Worm (Caenorhabditis elegans) whole organism, late embryonic: Measurements from ENCODE around the gene cest-3.

Experiments
- C38D4.7 ChIP-seq: fragments of 200-800 bp; sonication (Bioruptor generic); optimal IDR thresholded peaks from 2 replicates; lab custom pipeline; 2018; ENCODE audit warnings: mild to moderate bottlenecking, missing genetic modification characterization, moderate library complexity, missing compliant biosample characterization
- K09A11.1 ChIP-seq: sonication (generic microtip); optimal IDR thresholded peaks from 2 replicates; lab custom pipeline; 2017; ENCODE audit warnings: antibody characterized with exemption, mild to moderate bottlenecking, missing genetic modification characterization, missing compliant biosample characterization; ENCODE audit not compliant: insufficient read depth
- Y22D7AL.16 ChIP-seq: sonication (generic microtip); optimal IDR thresholded peaks from 2 replicates; lab custom pipeline; 2016; ENCODE audit warnings: missing genetic modification characterization, missing compliant biosample characterization
- ama-1 ChIP-seq: fragments of 150-350 bp; optimal IDR thresholded peaks from 2 replicates; lab custom pipeline; 2014
- ceh-14 ChIP-seq: sonication (generic microtip); optimal IDR thresholded peaks from 2 replicates; lab custom pipeline; 2016; ENCODE audit warnings: missing genotype, missing genetic modification characterization, missing compliant biosample characterization
- ceh-19 ChIP-seq: fragments of 200-800 bp; sonication (Bioruptor generic); optimal IDR thresholded peaks from 2 replicates; lab custom pipeline; 2018; ENCODE audit warnings: mild to moderate bottlenecking, missing genetic modification characterization, missing compliant biosample characterization
- ceh-2 ChIP-seq: sonication (generic microtip); optimal IDR thresholded peaks from 2 replicates; lab custom pipeline; 2016; ENCODE audit warnings: missing genotype, missing genetic modification characterization, missing compliant biosample characterization
- ceh-22 ChIP-seq: sonication (generic microtip); optimal IDR thresholded peaks from 2 replicates; lab custom pipeline; 2017; ENCODE audit warnings: missing biosample characterization, missing genetic modification characterization
- ceh-30 ChIP-seq: fragments of 150-350 bp; optimal IDR thresholded peaks from 2 replicates; lab custom pipeline; 2014; ENCODE audit warnings: missing biosample characterization, missing genetic modification characterization
- ceh-45 ChIP-seq: fragments of 200-800 bp; sonication (Bioruptor generic); IDR thresholded peaks from 2 replicates; pipeline ENCODE4 v1.3.6; 2022; ENCODE audit warnings: missing genetic modification reagents, missing genetic modification characterization, missing compliant biosample characterization
- ceh-6 ChIP-seq: fragments of 200-800 bp; sonication (Bioruptor generic); optimal IDR thresholded peaks from 2 replicates; lab custom pipeline; 2018; ENCODE audit warnings: mild to moderate bottlenecking, missing genetic modification characterization, missing compliant biosample characterization
- ceh-9 ChIP-seq: sonication (generic microtip); optimal IDR thresholded peaks from 2 replicates; lab custom pipeline; 2016; ENCODE audit warnings: mild to moderate bottlenecking, missing genetic modification characterization, inconsistent platforms, missing compliant biosample characterization
- che-1 ChIP-seq: sonication (generic microtip); optimal IDR thresholded peaks from 2 replicates; lab custom pipeline; 2016; ENCODE audit warnings: mild to moderate bottlenecking, missing genetic modification characterization, missing compliant biosample characterization
- dmd-4 ChIP-seq: sonication (generic microtip); optimal IDR thresholded peaks from 2 replicates; lab custom pipeline; 2016; ENCODE audit warnings: borderline replicate concordance, missing genetic modification characterization, missing compliant biosample characterization
- dve-1 ChIP-seq: sonication (generic microtip); optimal IDR thresholded peaks from 2 replicates; lab custom pipeline; 2017; ENCODE audit warnings: antibody characterized with exemption, mild to moderate bottlenecking, missing genetic modification characterization, missing compliant biosample characterization
- elt-2 ChIP-seq: sonication (generic microtip); optimal IDR thresholded peaks from 2 replicates; lab custom pipeline; 2016; ENCODE audit warnings: missing genetic modification reagents, missing genetic modification characterization, missing compliant biosample characterization
- elt-4 ChIP-seq: sonication (generic microtip); optimal IDR thresholded peaks from 2 replicates; lab custom pipeline; 2016; ENCODE audit warnings: missing genetic modification characterization, missing compliant biosample characterization
- ets-4 ChIP-seq: sonication (generic microtip); optimal IDR thresholded peaks from 2 replicates; lab custom pipeline; 2016; ENCODE audit warnings: missing genetic modification characterization, missing compliant biosample characterization
- eyg-1 ChIP-seq: sonication (generic microtip); optimal IDR thresholded peaks from 2 replicates; lab custom pipeline; 2016; ENCODE audit warnings: missing genotype, missing genetic modification characterization, missing compliant biosample characterization
- fax-1 ChIP-seq: sonication (generic microtip); optimal IDR thresholded peaks from 2 replicates; lab custom pipeline; 2016; ENCODE audit warnings: missing genotype, missing genetic modification characterization, missing compliant biosample characterization
- fkh-10 ChIP-seq: fragments of 150-350 bp; optimal IDR thresholded peaks from 2 replicates; lab custom pipeline; 2014; ENCODE audit warnings: missing biosample characterization, missing genetic modification reagents, missing genetic modification characterization
- gmeb-2 ChIP-seq: sonication (generic microtip); optimal IDR thresholded peaks from 2 replicates; lab custom pipeline; 2016; ENCODE audit warnings: missing genetic modification characterization, inconsistent platforms, missing compliant biosample characterization
- hlh-15 ChIP-seq: sonication (generic microtip); optimal IDR thresholded peaks from 2 replicates; lab custom pipeline; 2016; ENCODE audit warnings: missing genetic modification characterization, missing compliant biosample characterization
- hlh-6 ChIP-seq: sonication (generic microtip); optimal IDR thresholded peaks from 2 replicates; lab custom pipeline; 2016; ENCODE audit warnings: missing genotype, missing genetic modification characterization, missing compliant biosample characterization
- lim-6 ChIP-seq: sonication (generic microtip); optimal IDR thresholded peaks from 2 replicates; lab custom pipeline; 2016; ENCODE audit warnings: missing genetic modification characterization, missing compliant biosample characterization
- nhr-232 ChIP-seq: sonication (generic microtip); optimal IDR thresholded peaks from 2 replicates; lab custom pipeline; 2016; ENCODE audit warnings: missing genetic modification characterization, missing compliant biosample characterization
- npax-4 ChIP-seq: sonication (generic microtip); optimal IDR thresholded peaks from 2 replicates; lab custom pipeline; 2016; ENCODE audit warnings: missing genetic modification characterization, missing compliant biosample characterization
- odd-2 ChIP-seq: sonication (generic microtip); optimal IDR thresholded peaks from 2 replicates; lab custom pipeline; 2017; ENCODE audit warnings: antibody characterized with exemption, mild to moderate bottlenecking, missing genetic modification characterization, missing compliant biosample characterization
- pqm-1 ChIP-seq: sonication (generic microtip); optimal IDR thresholded peaks from 2 replicates; lab custom pipeline; 2016; ENCODE audit warnings: missing genetic modification characterization, missing compliant biosample characterization
- sdc-2 ChIP-seq: sonication (generic microtip); optimal IDR thresholded peaks from 2 replicates; lab custom pipeline; 2016; ENCODE audit warnings: missing genotype, missing genetic modification characterization, missing compliant biosample characterization
- sox-2 ChIP-seq: fragments of 200-800 bp; sonication (Bioruptor generic); IDR thresholded peaks from 2 replicates; pipeline ENCODE4 v1.3.6; 2022; ENCODE audit warnings: missing genetic modification reagents, missing genetic modification characterization, missing compliant biosample characterization
- syd-9 ChIP-seq: sonication (generic microtip); optimal IDR thresholded peaks from 2 replicates; lab custom pipeline; 2016; ENCODE audit warnings: mild to moderate bottlenecking, missing genetic modification characterization, moderate library complexity, missing compliant biosample characterization
- tbx-2 ChIP-seq: sonication (generic microtip); optimal IDR thresholded peaks from 2 replicates; lab custom pipeline; 2016; ENCODE audit warnings: missing genetic modification characterization, missing compliant biosample characterization
- ttx-3 ChIP-seq: sonication (generic microtip); optimal IDR thresholded peaks from 2 replicates; lab custom pipeline; 2016; ENCODE audit warnings: missing genetic modification reagents, missing genetic modification characterization, missing compliant biosample characterization
- unc-3 ChIP-seq, 2 experiments: fragments of 200-800 bp in 1 of 2; sonication (Bioruptor generic) in 1 of 2; sonication (generic microtip) in 1 of 2; conservative IDR thresholded peaks in 1 of 2; optimal IDR thresholded peaks in 1 of 2; 2 replicates each; pipeline versions ENCODE4 v1.3.6 to Lab custom; 2016 to 2022; ENCODE audit warnings: missing compliant biosample characterization in 2 of 2, missing genetic modification characterization in 2 of 2, missing genetic modification reagents in 1 of 2
- unc-42 ChIP-seq: sonication (generic microtip); optimal IDR thresholded peaks from 2 replicates; lab custom pipeline; 2016; ENCODE audit warnings: missing genotype, missing genetic modification characterization, missing compliant biosample characterization
- unc-86 ChIP-seq: sonication (generic microtip); optimal IDR thresholded peaks from 2 replicates; lab custom pipeline; 2016; ENCODE audit warnings: missing genetic modification characterization, missing compliant biosample characterization
- zip-5 ChIP-seq: sonication (generic microtip); optimal IDR thresholded peaks from 2 replicates; lab custom pipeline; 2016; ENCODE audit warnings: missing genetic modification characterization, missing compliant biosample characterization
- ztf-16 ChIP-seq: sonication (generic microtip); optimal IDR thresholded peaks from 2 replicates; lab custom pipeline; 2017; ENCODE audit warnings: missing genetic modification characterization, missing compliant biosample characterization

cest-3 gene

ce11 chrX:12225970-12226369 lies 15.5 kb upstream of the cest-3 start, which contains the start of gene cest-9.1:
TSS of gene cest-9.1 (plus strand) at chrX:12226182.
- TF ChIP-seq unc-86 (tag; lab: Kevin White, UChicago) (no peak), Y22D7AL.16 (no peak), elt-2 (peak; percentile 15), pqm-1 (no peak), lim-6 (tag; lab: Kevin White, UChicago) (no peak)

- no peak for TF ChIP-seq ceh-2 (tag; lab: Kevin White, UChicago)
- TF ChIP-seq elt-4, result no peak
- TF ChIP-seq elt-2, result no peak
- no peak for TF ChIP-seq ceh-9 (tag; lab: Kevin White, UChicago)
- no peak for TF ChIP-seq odd-2 (tag; lab: Kevin White, UChicago)
- TF ChIP-seq lim-6 (tag; lab: Kevin White, UChicago), result no peak
- no peak for TF ChIP-seq unc-42 (tag; lab: Kevin White, UChicago)
- no peak for TF ChIP-seq C38D4.7 (GFP tag; lab: Kevin White, UChicago)
- TF ChIP-seq ama-1, result no peak
- TF ChIP-seq hlh-6 (tag; lab: Kevin White, UChicago), result no peak
- no peak for TF ChIP-seq K09A11.1
- TF ChIP-seq hlh-15 (tag; lab: Kevin White, UChicago), result no peak
These were observed 14.3 kb upstream of the cest-3 start for ce11 chrX:12227130-12227529.

ce11 chrX:12229651-12230050 lies 11.8 kb upstream of the cest-3 start, which contains the start of gene cest-7:
TSS of gene cest-7 (plus strand) at chrX:12229951.
- TF ChIP-seq ets-4, result no peak
- TF ChIP-seq, all 69 proteins: peak for 0

DNA sequence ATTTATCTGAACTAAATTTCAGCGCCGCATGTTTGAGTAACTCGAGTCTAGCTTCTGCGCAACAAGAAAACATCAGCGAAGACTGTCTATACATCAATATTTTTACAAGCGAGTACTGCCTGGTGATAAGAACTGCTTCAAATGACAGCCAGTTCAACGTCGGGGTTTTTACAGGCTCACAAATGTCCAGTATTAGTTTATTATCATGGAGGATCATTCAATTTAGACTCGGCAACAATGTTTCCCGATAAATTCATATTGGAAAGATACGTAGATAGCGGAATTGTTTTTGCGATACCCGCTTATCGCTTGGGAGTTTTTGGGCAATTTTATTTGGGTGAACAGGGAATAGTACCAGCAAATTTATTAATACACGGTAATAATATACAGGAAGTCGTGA lies 11.1 kb upstream of the cest-3 start:
- TF ChIP-seq elt-2 (peak; percentile 75), ceh-14 (tag; lab: Kevin White, UChicago) (no peak)

ce11 chrX:12234424-12234823 lies 7.0 kb upstream of the cest-3 start:
- TF ChIP-seq ets-4, result no peak
- TF ChIP-seq sox-2, result no peak
- TF ChIP-seq npax-4 (tag; lab: Kevin White, UChicago), result no peak
- no peak for TF ChIP-seq fax-1 (tag; lab: Kevin White, UChicago)
- no peak for TF ChIP-seq ceh-19 (GFP tag; lab: Kevin White, UChicago)
- no peak for TF ChIP-seq ceh-6 (GFP tag; lab: Kevin White, UChicago)
- no peak for TF ChIP-seq eyg-1 (tag; lab: Kevin White, UChicago)
- no peak for TF ChIP-seq che-1 (tag; lab: Kevin White, UChicago)
- TF ChIP-seq ama-1, result no peak
- no peak for TF ChIP-seq syd-9
- no peak for TF ChIP-seq ttx-3 (tag; lab: Kevin White, UChicago)
- TF ChIP-seq ceh-45 (GFP tag; lab: Robert Waterston, UW), result no peak
- no peak for TF ChIP-seq zip-5

DNA sequence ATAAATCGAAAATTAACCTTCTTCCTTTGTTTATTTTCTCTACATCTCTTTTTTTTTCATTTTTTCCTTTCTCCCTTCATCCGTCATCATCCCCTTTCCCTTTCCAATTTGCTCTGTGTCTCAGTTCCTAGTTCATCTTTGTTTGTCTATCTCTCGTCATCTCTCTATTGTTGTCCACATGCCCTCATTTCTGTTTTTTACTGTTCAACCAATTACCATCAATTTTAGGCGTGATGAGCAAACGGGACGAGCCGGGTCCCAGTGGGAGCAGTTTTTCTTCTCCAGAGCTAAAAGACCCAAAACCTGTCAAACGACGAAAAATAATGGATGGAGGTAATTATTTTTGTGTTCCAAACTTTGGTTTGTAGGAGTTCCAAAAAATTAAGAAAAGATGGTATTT lies 6.1 kb upstream of the cest-3 start, which contains the start of gene C23H4.6:
Gene C23H4.6 (plus strand): TSS at position 219 of the 400 bp plus-strand sequence.
- TF ChIP-seq zip-5 (no peak), eyg-1 (tag; lab: Kevin White, UChicago) (no peak), sdc-2 (tag; lab: Kevin White, UChicago) (no peak), ama-1 (no peak), gmeb-2 (tag; lab: Kevin White, UChicago) (no peak), ceh-30 (tag; lab: Kevin White, UChicago) (no peak)

- no peak for TF ChIP-seq fkh-10 (GFP tag; lab: Kevin White, UChicago)
- no peak for TF ChIP-seq ztf-16 (tag; lab: Kevin White, UChicago)
- no peak for TF ChIP-seq sdc-2 (tag; lab: Kevin White, UChicago)
- TF ChIP-seq nhr-232, result no peak
- TF ChIP-seq K09A11.1, result no peak
- no peak for TF ChIP-seq unc-42 (tag; lab: Kevin White, UChicago)
- no peak for TF ChIP-seq tbx-2 (tag; lab: Kevin White, UChicago)
- TF ChIP-seq hlh-6 (tag; lab: Kevin White, UChicago), result no peak
- TF ChIP-seq ceh-22 (tag; lab: Kevin White, UChicago), result no peak
- no peak for TF ChIP-seq dmd-4 (tag; lab: Kevin White, UChicago)
- no peak for TF ChIP-seq sox-2
- no peak for TF ChIP-seq unc-3 (GFP tag; conservative IDR thresholded peaks at IDR 0.05; lab: Robert Waterston, UW)
- no peak for TF ChIP-seq unc-3 (tag; optimal IDR thresholded peaks at IDR 0.05; lab: Kevin White, UChicago)
- TF ChIP-seq dve-1, result no peak
These were observed 1.5 kb downstream of the cest-3 start for ce11 chrX:12242902-12243301.
